Fruit fly (Drosophila melanogaster) whole organism, embryonic: Measurements from ENCODE around the gene CG14402.

Experiments
- ATbp ChIP-seq: fragments of 200-800 bp; sonication (Bioruptor generic); optimal IDR thresholded peaks from 2 replicates; lab custom pipeline; 2017; ENCODE audit warnings: missing biosample characterization, mild to moderate bottlenecking, missing genetic modification characterization, missing genetic modification reagents
- Awh ChIP-seq: fragments of 200-800 bp; sonication (Bioruptor generic); IDR thresholded peaks from 2 replicates; pipeline ENCODE4, ENCODE4 v1.3.6; 2022; ENCODE audit warnings: missing biosample characterization, missing genetic modification characterization
- BEAF-32 ChIP-seq: fragments of 200-800 bp; sonication (Bioruptor generic); optimal IDR thresholded peaks from 3 replicates; lab custom pipeline; 2017; ENCODE audit warnings: missing biosample characterization, missing genetic modification characterization, mild to moderate bottlenecking, moderate library complexity, missing genetic modification reagents
- Bgb ChIP-seq: fragments of 200-800 bp; sonication (Bioruptor generic); IDR thresholded peaks from 2 replicates; pipeline ENCODE4 v1.3.6; 2022; ENCODE audit warnings: missing biosample characterization, missing genetic modification characterization; ENCODE audit not compliant: partially characterized antibody
- CG10543 ChIP-seq: fragments of 200-800 bp; sonication (Bioruptor generic); optimal IDR thresholded peaks from 3 replicates; lab custom pipeline; 2017; ENCODE audit warnings: missing biosample characterization, mild to moderate bottlenecking, missing genetic modification characterization, moderate library complexity
- CG11504 ChIP-seq: fragments of 200-800 bp; sonication (Bioruptor generic); optimal IDR thresholded peaks from 3 replicates; lab custom pipeline; 2019; ENCODE audit warnings: missing biosample characterization, mild to moderate bottlenecking, missing genetic modification characterization, moderate library complexity
- CG13296 ChIP-seq: fragments of 200-800 bp; sonication (Bioruptor generic); optimal IDR thresholded peaks from 3 replicates; lab custom pipeline; 2018; ENCODE audit warnings: missing biosample characterization, mild to moderate bottlenecking, missing genetic modification characterization
- CG13894 ChIP-seq: fragments of 200-800 bp; sonication (Bioruptor generic); optimal IDR thresholded peaks from 3 replicates; lab custom pipeline; 2018; ENCODE audit warnings: missing biosample characterization, mild to moderate bottlenecking, missing genetic modification characterization, moderate library complexity
- CG14050 ChIP-seq: fragments of 200-800 bp; sonication (Bioruptor generic); IDR thresholded peaks from 3 replicates; pipeline ENCODE4 v1.3.6; 2022; ENCODE audit warnings: missing biosample characterization, missing genetic modification characterization
- CG15011 ChIP-seq: fragments of 200-800 bp; sonication (Bioruptor generic); optimal IDR thresholded peaks from 3 replicates; lab custom pipeline; 2018; ENCODE audit warnings: missing biosample characterization, mild to moderate bottlenecking, missing genetic modification characterization
- CG2120 ChIP-seq: fragments of 200-800 bp; sonication (Bioruptor generic); optimal IDR thresholded peaks from 3 replicates; lab custom pipeline; 2016; ENCODE audit warnings: missing biosample characterization, missing genetic modification characterization
- CG2678 ChIP-seq: fragments of 200-800 bp; sonication (Bioruptor generic); optimal IDR thresholded peaks from 3 replicates; lab custom pipeline; 2019; ENCODE audit warnings: missing biosample characterization, mild to moderate bottlenecking, missing genetic modification characterization, moderate library complexity
- CG3163 ChIP-seq: fragments of 200-800 bp; sonication (Bioruptor generic); optimal IDR thresholded peaks from 3 replicates; lab custom pipeline; 2016; ENCODE audit warnings: missing biosample characterization, missing genetic modification characterization
- CG32532 ChIP-seq: fragments of 200-800 bp; sonication (Bioruptor generic); IDR thresholded peaks from 2 replicates; pipeline ENCODE4 v1.3.6; 2022; ENCODE audit warnings: missing biosample characterization, missing genetic modification characterization
- CG7839 ChIP-seq: fragments of 200-800 bp; sonication (Bioruptor generic); optimal IDR thresholded peaks from 3 replicates; lab custom pipeline; 2018; ENCODE audit warnings: missing biosample characterization, mild to moderate bottlenecking, missing genetic modification characterization, moderate library complexity
- CG9817 ChIP-seq: fragments of 200-800 bp; sonication (Bioruptor generic); optimal IDR thresholded peaks from 2 replicates; lab custom pipeline; 2018; ENCODE audit warnings: missing biosample characterization, mild to moderate bottlenecking, missing genetic modification characterization, moderate library complexity
- CG9932 ChIP-seq: fragments of 200-800 bp; sonication (Bioruptor generic); IDR thresholded peaks from 2 replicates; pipeline ENCODE4 v1.3.6; 2022; ENCODE audit warnings: missing biosample characterization, missing genetic modification characterization
- CTCF ChIP-seq: fragments of 200-800 bp; sonication (Bioruptor generic); optimal IDR thresholded peaks from 2 replicates; lab custom pipeline; 2017; ENCODE audit warnings: missing biosample characterization, mild to moderate bottlenecking, missing genetic modification characterization, moderate library complexity
- Eip74EF ChIP-seq, 2 experiments: fragments of 200-800 bp in 1 of 2; fragments of >200 bp in 1 of 2; sonication (Bioruptor generic) in 1 of 2; optimal IDR thresholded peaks; 2 replicates each; lab custom pipeline; 2017 to 2019; ENCODE audit warnings: missing biosample characterization in 2 of 2, missing genetic modification characterization in 2 of 2, mild to moderate bottlenecking in 1 of 2, moderate library complexity in 1 of 2
- Jarid2 ChIP-seq: fragments of 200-800 bp; sonication (Bioruptor generic); optimal IDR thresholded peaks from 3 replicates; lab custom pipeline; 2017; ENCODE audit warnings: mild to moderate bottlenecking, missing biosample characterization, missing genetic modification reagents, missing genetic modification characterization
- MBD-R2 ChIP-seq: fragments of 200-800 bp; sonication (Bioruptor generic); IDR thresholded peaks from 2 replicates; pipeline ENCODE4 v1.3.6; 2022; ENCODE audit warnings: missing biosample characterization, missing genetic modification characterization
- Med ChIP-seq: fragments of 200-800 bp; sonication (Bioruptor generic); peaks from one replicate; lab custom pipeline; 2016; ENCODE audit warnings: missing biosample characterization, missing genetic modification characterization, mild to moderate bottlenecking, inconsistent platforms, moderate library complexity
- Meics ChIP-seq: fragments of 200-800 bp; sonication (Bioruptor generic); optimal IDR thresholded peaks from 2 replicates; lab custom pipeline; 2017; ENCODE audit warnings: missing biosample characterization, mild to moderate bottlenecking, missing genetic modification characterization
- NFAT ChIP-seq: fragments of 200-800 bp; sonication (Bioruptor generic); IDR thresholded peaks from 2 replicates; pipeline ENCODE4 v1.3.6; 2022; ENCODE audit warnings: missing biosample characterization, missing genetic modification characterization
- Nf-YA ChIP-seq: fragments of 200-800 bp; sonication (Bioruptor generic); IDR thresholded peaks from 2 replicates; pipeline ENCODE4 v1.3.6; 2022; ENCODE audit warnings: missing biosample characterization, missing genetic modification characterization
- Nf-YC ChIP-seq: fragments of 200-800 bp; optimal IDR thresholded peaks from 3 replicates; lab custom pipeline; 2019; ENCODE audit warnings: missing biosample characterization, mild to moderate bottlenecking, missing genetic modification characterization, moderate library complexity
- NfI ChIP-seq: fragments of 200-800 bp; sonication (Bioruptor generic); optimal IDR thresholded peaks from 3 replicates; lab custom pipeline; 2018; ENCODE audit warnings: missing biosample characterization, mild to moderate bottlenecking, missing genetic modification characterization, moderate library complexity
- Ptx1 ChIP-seq: fragments of 200-800 bp; sonication (Bioruptor generic); IDR thresholded peaks from 2 replicates; pipeline ENCODE4 v1.3.6; 2022; ENCODE audit warnings: missing biosample characterization, missing genetic modification characterization
- Spps ChIP-seq: fragments of 200-800 bp; sonication (Bioruptor generic); optimal IDR thresholded peaks from 2 replicates; lab custom pipeline; 2018; ENCODE audit warnings: missing biosample characterization, mild to moderate bottlenecking, missing genetic modification characterization
- cg ChIP-seq: fragments of 200-800 bp; sonication (Bioruptor generic); optimal IDR thresholded peaks from 3 replicates; lab custom pipeline; 2019; ENCODE audit warnings: missing biosample characterization, mild to moderate bottlenecking, missing genetic modification characterization, moderate library complexity
- dysf ChIP-seq: fragments of 200-800 bp; sonication (Bioruptor generic); IDR thresholded peaks from 3 replicates; pipeline ENCODE4 v1.3.6; 2022; ENCODE audit warnings: missing biosample characterization, missing genetic modification characterization
- esg ChIP-seq: fragments of 200-800 bp; sonication (Bioruptor generic); conservative IDR thresholded peaks from 2 replicates; pipeline ENCODE4 v1.3.6; 2022; ENCODE audit warnings: missing biosample characterization, missing genetic modification characterization
- exex ChIP-seq: fragments of 200-800 bp; sonication (Bioruptor generic); optimal IDR thresholded peaks from 4 replicates; lab custom pipeline; 2018; ENCODE audit warnings: missing biosample characterization, mild to moderate bottlenecking, missing genetic modification characterization, moderate library complexity
- fd3F ChIP-seq: fragments of 200-800 bp; sonication (Bioruptor generic); optimal IDR thresholded peaks from 2 replicates; lab custom pipeline; 2018; ENCODE audit warnings: missing biosample characterization, mild to moderate bottlenecking, missing genetic modification characterization, moderate library complexity
- grau ChIP-seq: fragments of 200-800 bp; optimal IDR thresholded peaks from 3 replicates; lab custom pipeline; 2019; ENCODE audit warnings: missing biosample characterization, mild to moderate bottlenecking, missing genetic modification characterization, moderate library complexity
- lab ChIP-seq: fragments of 200-800 bp; sonication (Bioruptor generic); optimal IDR thresholded peaks from 3 replicates; lab custom pipeline; 2017; ENCODE audit warnings: missing biosample characterization, missing genetic modification characterization, mild to moderate bottlenecking, moderate library complexity, missing genetic modification reagents
- lbe ChIP-seq: fragments of 200-800 bp; sonication (Bioruptor generic); optimal IDR thresholded peaks from 2 replicates; lab custom pipeline; 2016; ENCODE audit warnings: missing biosample characterization, mild to moderate bottlenecking, missing genetic modification characterization
- pros ChIP-seq: fragments of 200-800 bp; sonication (Bioruptor generic); optimal IDR thresholded peaks from 3 replicates; lab custom pipeline; 2019; ENCODE audit warnings: missing biosample characterization, mild to moderate bottlenecking, missing genetic modification characterization, moderate library complexity
- so ChIP-seq: fragments of 200-800 bp; sonication (Bioruptor generic); IDR thresholded peaks from 3 replicates; pipeline ENCODE4 v1.3.6; 2022; ENCODE audit warnings: missing biosample characterization, missing genetic modification characterization
- sob ChIP-seq: fragments of 200-800 bp; sonication (Bioruptor generic); IDR thresholded peaks from 2 replicates; pipeline ENCODE4 v1.3.6; 2022; ENCODE audit warnings: missing biosample characterization, missing genetic modification characterization
- vvl ChIP-seq: fragments of 200-800 bp; sonication (Bioruptor generic); IDR thresholded peaks from 2 replicates; pipeline ENCODE4 v1.3.6; 2022; ENCODE audit warnings: missing biosample characterization, missing genetic modification characterization
- wor ChIP-seq: fragments of 200-800 bp; sonication (Bioruptor generic); IDR thresholded peaks from 2 replicates; pipeline ENCODE4 v1.3.6; 2022; ENCODE audit warnings: missing biosample characterization, missing genetic modification characterization

The CG14402 gene

dm6 chr2L:20829755-20830396 lies 19.2 kb upstream of the CG14402 start (continued):
- peak; percentile 9; the same call in 1 of the 2 replicates for TF ChIP-seq sob (GFP tag; lab: Robert Waterston, UW)
- TF ChIP-seq CG7839 (tag; lab: Kevin White, UChicago): peak; percentile 3
- TF ChIP-seq Spps: no peak
- peak; percentile 14 for TF ChIP-seq CG10543 (GFP tag; lab: Kevin White, UChicago)
- TF ChIP-seq CG9817 (tag; lab: Kevin White, UChicago): peak; percentile 26
- TF ChIP-seq Jarid2 (GFP tag; lab: Kevin White, UChicago): no peak
- TF ChIP-seq Nf-YA: no peak
- peak; percentile 33 for TF ChIP-seq lbe
- no peak for TF ChIP-seq esg (GFP tag; lab: Robert Waterston, UW)
- peak; percentile 4 for TF ChIP-seq grau (tag; lab: Kevin White, UChicago)
- TF ChIP-seq Bgb: no peak
- no peak for TF ChIP-seq Awh (GFP tag; lab: Robert Waterston, UW)
- peak; percentile 14 for TF ChIP-seq Nf-YC (tag; lab: Kevin White, UChicago)
- peak; percentile 12 for TF ChIP-seq BEAF-32 (GFP tag; lab: Kevin White, UChicago)
- peak; percentile 19 for TF ChIP-seq CTCF (GFP tag; lab: Kevin White, UChicago)
- TF ChIP-seq CG32532 (GFP tag; lab: Robert Waterston, UW): peak; percentile 22; the same call in 1 of the 2 replicates
- TF ChIP-seq lab: peak; percentile 39
- no peak for TF ChIP-seq cg (GFP tag; lab: Kevin White, UChicago)
- TF ChIP-seq CG15011 (GFP tag; lab: Kevin White, UChicago): no peak
- TF ChIP-seq CG14050: no peak
- TF ChIP-seq fd3F: peak; percentile 4
- TF ChIP-seq NfI (GFP tag; lab: Kevin White, UChicago): peak; percentile 17
- peak; percentile 47 for TF ChIP-seq CG13296 (GFP tag; lab: Kevin White, UChicago)
- peak; percentile 9 for TF ChIP-seq CG2120
- TF ChIP-seq vvl (GFP tag; lab: Robert Waterston, UW): 0 out of 2 replicates have a peak, but pooled peaks have one; percentile 33
- TF ChIP-seq CG13894 (tag; lab: Kevin White, UChicago): peak; percentile 18
- TF ChIP-seq ATbp: no peak
- peak; percentile 17 for TF ChIP-seq exex (tag; lab: Kevin White, UChicago)
- no peak for TF ChIP-seq pros (GFP tag; lab: Kevin White, UChicago)
- 0 out of 3 replicates have a peak, but pooled peaks have one; percentile 42 for TF ChIP-seq so
- TF ChIP-seq CG2678 (tag; lab: Kevin White, UChicago): peak; percentile 48
- TF ChIP-seq Ptx1 (GFP tag; lab: Robert Waterston, UW): 0 out of 2 replicates have a peak, but pooled peaks have one; percentile 16
- no peak for TF ChIP-seq Eip74EF (GFP tag; optimal IDR thresholded peaks at IDR 0.05; lab: Kevin White, UChicago)
- peak; percentile 19; the same call in 1 of the 2 replicates for TF ChIP-seq MBD-R2 (GFP tag; lab: Robert Waterston, UW)
- TF ChIP-seq NFAT: no peak
- TF ChIP-seq CG11504: peak; percentile 26
- TF ChIP-seq wor (GFP tag; lab: Robert Waterston, UW): no peak
- peak; percentile 39 for TF ChIP-seq Med (GFP tag; lab: Kevin White, UChicago)
- TF ChIP-seq CG9932 (GFP tag; lab: Robert Waterston, UW): peak; percentile 27
- peak; percentile 86 for TF ChIP-seq CG3163 (GFP tag; lab: Kevin White, UChicago)
- peak; percentile 3 for TF ChIP-seq Meics
- peak; percentile 13; the same call in 1 of the 3 replicates for TF ChIP-seq dysf (GFP tag; lab: Robert Waterston, UW)
